Fruit fly (Drosophila melanogaster): ENCODE data around the gene H.

H gene

DNA sequence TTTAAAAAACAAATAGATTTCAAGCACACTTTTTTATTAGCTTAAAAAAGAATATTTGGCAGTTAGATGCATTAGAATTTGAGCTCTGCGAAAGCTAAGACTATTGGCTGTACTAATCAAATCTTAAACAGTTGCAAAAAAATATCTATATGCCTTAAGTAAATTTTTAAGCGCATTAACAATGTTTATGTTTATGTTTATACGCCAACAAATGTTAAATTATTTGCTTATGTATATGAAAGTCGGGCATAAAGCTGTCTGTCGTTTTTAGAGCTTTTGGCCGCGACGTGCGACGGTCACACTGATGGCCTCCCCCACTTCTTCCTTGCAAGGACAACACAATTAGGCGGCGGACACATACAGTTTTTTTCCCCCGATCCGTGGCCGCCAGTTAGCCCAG is 4.2 kb upstream of the H start, which contains the start of gene CG5466:
TSS of gene CG5466 (plus strand) at position 301 of the 400 bp plus-strand sequence.
- TF ChIP-seq woc (GFP tag; optimal IDR thresholded peaks at IDR 0.05): no peak
- no peak for TF ChIP-seq Abd-B (GFP tag; optimal IDR thresholded peaks at IDR 0.05)
- TF ChIP-seq sage (GFP tag; optimal IDR thresholded peaks at IDR 0.05): no peak
- no peak for TF ChIP-seq sv (GFP tag; optimal IDR thresholded peaks at IDR 0.05)
- TF ChIP-seq CG32264 (GFP tag; optimal IDR thresholded peaks at IDR 0.05): no peak
- no peak for TF ChIP-seq Mio (GFP tag; optimal IDR thresholded peaks at IDR 0.05)
- no peak for TF ChIP-seq brk (GFP tag; optimal IDR thresholded peaks at IDR 0.05)
- TF ChIP-seq ey (GFP tag; optimal IDR thresholded peaks at IDR 0.05): no peak
- TF ChIP-seq Hr83 (GFP tag; optimal IDR thresholded peaks at IDR 0.05; ENCODE audit: poor library complexity, severe bottlenecking): no peak
- TF ChIP-seq Jra (GFP tag; optimal IDR thresholded peaks at IDR 0.05): no peak
- TF ChIP-seq Vsx2 (GFP tag; optimal IDR thresholded peaks at IDR 0.05; ENCODE audit: partially characterized antibody): no peak
- no peak for TF ChIP-seq Myc (optimal IDR thresholded peaks at IDR 0.05)
- no peak for TF ChIP-seq Dfd (GFP tag; optimal IDR thresholded peaks at IDR 0.05)
- TF ChIP-seq dsf (GFP tag; optimal IDR thresholded peaks at IDR 0.05; ENCODE audit: borderline replicate concordance): no peak

DNA sequence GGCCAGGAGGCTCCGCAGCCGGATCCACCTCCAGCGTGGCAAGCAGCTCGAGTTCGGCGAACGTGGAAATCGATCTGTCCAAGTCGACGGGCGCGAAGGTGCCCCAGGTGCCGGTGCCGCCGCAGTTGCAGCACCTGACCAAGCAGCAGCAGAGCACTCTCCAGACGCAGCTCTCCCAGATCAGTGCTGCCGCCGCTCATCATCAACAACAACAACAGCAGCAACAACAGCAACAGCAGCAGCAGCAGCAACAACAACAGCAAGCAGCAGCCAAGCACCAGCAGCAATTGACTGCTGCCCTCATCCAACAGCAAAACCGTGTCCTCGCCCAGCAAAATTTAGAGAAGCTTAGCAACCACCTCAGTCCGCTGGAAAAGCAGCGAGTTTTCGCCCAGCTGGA is 2.8 kb upstream of the H start:
- TF ChIP-seq Dfd (GFP tag; optimal IDR thresholded peaks at IDR 0.05) (peak; percentile 62), psq (GFP tag; optimal IDR thresholded peaks at IDR 0.05) (no peak), N (GFP tag; optimal IDR thresholded peaks at IDR 0.05) (no peak), h (GFP tag; optimal IDR thresholded peaks at IDR 0.05) (no peak), foxo (GFP tag; optimal IDR thresholded peaks at IDR 0.05) (no peak)

DNA sequence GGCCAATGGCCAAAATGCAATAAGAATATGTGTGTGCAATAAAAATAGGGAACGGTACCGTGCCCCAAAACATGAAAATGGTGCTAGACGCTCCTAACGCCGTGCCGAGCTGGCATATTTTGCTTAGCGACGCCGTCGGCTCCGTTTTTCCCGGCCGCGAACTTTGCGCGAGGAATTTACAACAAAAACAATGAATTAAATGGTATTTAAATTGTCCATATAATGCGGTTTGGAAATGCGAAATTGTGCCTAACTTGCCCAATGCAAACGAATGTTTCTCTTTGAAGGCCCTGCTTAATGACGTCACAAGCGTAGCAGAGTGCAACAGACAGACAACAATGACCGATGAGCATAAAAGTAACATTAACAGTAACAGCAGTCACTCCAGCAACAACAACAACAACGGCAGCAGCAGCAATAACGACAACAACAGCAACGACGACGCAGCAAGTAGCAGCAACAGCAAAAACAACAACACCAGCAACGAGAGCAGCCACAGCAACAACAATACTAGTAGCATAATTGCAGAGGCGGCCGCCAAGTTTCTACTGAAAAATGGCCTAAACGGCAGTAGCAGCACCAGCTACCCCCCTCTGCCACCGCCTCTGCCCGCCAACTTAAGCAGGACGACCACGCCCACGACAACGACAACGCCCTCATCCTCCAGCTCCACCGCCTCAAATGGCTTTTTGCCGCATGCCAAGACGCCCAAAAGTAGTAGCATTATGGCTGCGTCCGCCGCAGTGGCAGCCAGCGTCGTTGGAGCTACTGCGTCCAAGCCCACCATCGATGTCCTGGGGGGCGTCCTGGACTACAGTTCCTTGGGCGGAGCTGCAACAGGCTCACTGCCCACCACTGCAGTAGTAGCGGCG is 795 bp downstream of the H start:
- TF ChIP-seq sv (GFP tag; optimal IDR thresholded peaks at IDR 0.05): no peak
- peak; percentile 9 for TF ChIP-seq psq (GFP tag; optimal IDR thresholded peaks at IDR 0.05)

DNA sequence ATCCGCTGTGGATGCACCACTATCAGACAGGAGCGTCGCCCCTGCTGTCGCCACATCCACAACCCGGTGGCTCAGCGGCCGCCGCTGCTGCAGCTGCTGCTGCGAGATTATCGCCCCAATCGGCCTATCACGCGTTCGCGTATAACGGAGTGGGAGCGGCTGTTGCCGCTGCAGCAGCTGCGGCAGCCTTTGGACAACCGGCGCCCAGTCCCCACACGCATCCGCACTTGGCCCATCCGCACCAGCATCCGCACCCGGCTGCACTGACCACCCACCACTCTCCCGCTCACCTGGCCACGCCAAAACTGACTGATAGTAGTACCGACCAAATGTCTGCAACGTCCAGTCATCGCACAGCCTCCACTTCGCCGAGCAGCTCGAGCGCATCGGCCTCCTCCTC is 4.4 kb downstream of the H start:
- TF ChIP-seq rgr (GFP tag; optimal IDR thresholded peaks at IDR 0.05) (no peak), dsf (GFP tag; optimal IDR thresholded peaks at IDR 0.05; ENCODE audit: borderline replicate concordance) (no peak), Jra (GFP tag; optimal IDR thresholded peaks at IDR 0.05) (no peak), br (GFP tag; optimal IDR thresholded peaks at IDR 0.05) (no peak), GATAd (GFP tag; optimal IDR thresholded peaks at IDR 0.05) (no peak), sage (GFP tag; optimal IDR thresholded peaks at IDR 0.05) (no peak), brk (GFP tag; optimal IDR thresholded peaks at IDR 0.05) (no peak), dmrt93B (GFP tag; optimal IDR thresholded peaks at IDR 0.05) (no peak), N (GFP tag; optimal IDR thresholded peaks at IDR 0.05) (no peak), Dfd (GFP tag; optimal IDR thresholded peaks at IDR 0.05) (no peak), tai (GFP tag; optimal IDR thresholded peaks at IDR 0.05) (no peak), woc (GFP tag; optimal IDR thresholded peaks at IDR 0.05) (no peak), Dif (GFP tag; optimal IDR thresholded peaks at IDR 0.05; ENCODE audit: partially characterized antibody) (no peak)

DNA sequence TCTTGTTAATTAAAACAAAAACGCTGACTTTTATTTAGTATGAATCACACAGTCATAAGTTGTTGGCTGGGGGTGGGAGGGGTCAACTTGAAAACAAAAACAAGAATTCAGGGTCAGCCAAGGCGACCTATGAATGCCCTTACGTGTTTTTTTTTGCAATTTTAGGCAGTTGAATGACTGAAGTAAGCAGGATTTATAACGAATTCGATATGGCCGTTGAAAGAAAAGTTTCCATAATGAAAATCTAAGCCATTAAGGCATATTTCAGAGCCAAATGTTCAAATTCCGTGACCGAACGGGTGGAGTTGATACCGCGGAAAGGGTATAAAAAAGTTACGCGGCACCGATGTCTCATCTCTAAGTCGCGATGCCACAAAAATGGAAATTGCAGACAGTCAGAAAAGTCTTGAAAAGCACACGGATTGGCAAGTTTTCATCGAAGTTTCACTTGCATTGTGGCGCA is 12.3 kb downstream of the H start:
- TF ChIP-seq Jra (GFP tag; optimal IDR thresholded peaks at IDR 0.05) (peak; percentile 69), dsf (GFP tag; optimal IDR thresholded peaks at IDR 0.05; ENCODE audit: borderline replicate concordance) (no peak), h (GFP tag; optimal IDR thresholded peaks at IDR 0.05) (no peak), CG9705 (GFP tag; optimal IDR thresholded peaks at IDR 0.05) (peak; percentile 37), Abd-B (GFP tag; optimal IDR thresholded peaks at IDR 0.05) (no peak), Hr78 (GFP tag; optimal IDR thresholded peaks at IDR 0.05) (no peak), sv (GFP tag; optimal IDR thresholded peaks at IDR 0.05) (peak; percentile 19), GATAd (GFP tag; optimal IDR thresholded peaks at IDR 0.05) (no peak), rgr (GFP tag; optimal IDR thresholded peaks at IDR 0.05) (no peak), Dif (GFP tag; optimal IDR thresholded peaks at IDR 0.05; ENCODE audit: partially characterized antibody) (no peak), sage (GFP tag; optimal IDR thresholded peaks at IDR 0.05) (no peak), dmrt93B (GFP tag; optimal IDR thresholded peaks at IDR 0.05) (no peak), Mio (GFP tag; optimal IDR thresholded peaks at IDR 0.05) (no peak), woc (GFP tag; optimal IDR thresholded peaks at IDR 0.05) (peak; percentile 97), usp (GFP tag; optimal IDR thresholded peaks at IDR 0.05) (no peak), pan (optimal IDR thresholded peaks at IDR 0.05) (no peak), lola (GFP tag; optimal IDR thresholded peaks at IDR 0.05) (no peak), brk (GFP tag; optimal IDR thresholded peaks at IDR 0.05) (no peak), N (GFP tag; optimal IDR thresholded peaks at IDR 0.05) (no peak), Vsx2 (GFP tag; optimal IDR thresholded peaks at IDR 0.05; ENCODE audit: partially characterized antibody) (no peak), Hr83 (GFP tag; optimal IDR thresholded peaks at IDR 0.05; ENCODE audit: poor library complexity, severe bottlenecking) (no peak), HLH106 (tag; optimal IDR thresholded peaks at IDR 0.05) (no peak), jim (GFP tag; optimal IDR thresholded peaks at IDR 0.05) (no peak), fru (GFP tag; optimal IDR thresholded peaks at IDR 0.05) (no peak), Myc (optimal IDR thresholded peaks at IDR 0.05) (no peak), br (GFP tag; optimal IDR thresholded peaks at IDR 0.05) (peak; percentile 86), OdsH (GFP tag; optimal IDR thresholded peaks at IDR 0.05) (peak; percentile 79), tai (GFP tag; optimal IDR thresholded peaks at IDR 0.05) (no peak), CG32264 (GFP tag; optimal IDR thresholded peaks at IDR 0.05) (peak; percentile 41), CrebA (GFP tag; optimal IDR thresholded peaks at IDR 0.05; ENCODE audit: borderline replicate concordance) (no peak), Hnf4 (GFP tag; optimal IDR thresholded peaks at IDR 0.05) (no peak), Sp1 (GFP tag; optimal IDR thresholded peaks at IDR 0.05) (no peak)

Measured in whole organism, wandering third instar larva.